Worm (Caenorhabditis elegans) whole organism, L2 larva: ENCODE measurements around the gene rpl-42.

ENCODE experiments used
- egl-27 ChIP-seq: sonication (generic microtip); optimal IDR thresholded peaks from 3 replicates; lab custom pipeline; 2017; ENCODE audit warnings: missing biosample characterization, missing genetic modification reagents, missing genetic modification characterization
- elt-3 ChIP-seq: sonication (generic microtip); optimal IDR thresholded peaks from 2 replicates; lab custom pipeline; 2017; ENCODE audit warnings: missing biosample characterization, missing genetic modification characterization

ce11 chrII:11126312-11127000, 33.9 kb downstream of the rpl-42 start, which contains the start of the genes rps-9 and lsm-1:
- TF ChIP-seq elt-3 (tag; lab: Kevin White, UChicago): no peak
- no peak for TF ChIP-seq egl-27 (tag; lab: Kevin White, UChicago)
